Comparison of ENCODE assay signal across 1 fruit fly cellular context in genomic region chr3R:28570805-28571204, dm6.
TF ChIP-seq lines count a peak whose summit lies in the region.

No protein-coding gene starts in this region.

TF ChIP-seq in whole organism, embryonic, 481 proteins besides CTCF, POLR2A, EP300 and RAD21 (continued from another document):
- TF ChIP-seq ftz-f1 (GFP tag; optimal IDR thresholded peaks at IDR 0.05; lab: Kevin White, UChicago) = no peak
- TF ChIP-seq Abd-B (GFP tag; optimal IDR thresholded peaks at IDR 0.05; lab: Kevin White, UChicago) = no peak
- no peak for TF ChIP-seq CG4854 (GFP tag; optimal IDR thresholded peaks at IDR 0.05; lab: Kevin White, UChicago)
- no peak for TF ChIP-seq pnt (GFP tag; optimal IDR thresholded peaks at IDR 0.05; lab: Kevin White, UChicago)
- no peak for TF ChIP-seq br (optimal IDR thresholded peaks at IDR 0.05; lab: Kevin White, UChicago)
- no peak for TF ChIP-seq amos (GFP tag; IDR thresholded peaks at IDR 0.05; lab: Robert Waterston, UW; ENCODE audit: partially characterized antibody)
- no peak for TF ChIP-seq chm (GFP tag; IDR thresholded peaks at IDR 0.05; lab: Robert Waterston, UW)
- TF ChIP-seq jing (GFP tag; optimal IDR thresholded peaks at IDR 0.05; lab: Kevin White, UChicago) = no peak
- no peak for TF ChIP-seq Antp (GFP tag; optimal IDR thresholded peaks at IDR 0.05; lab: Kevin White, UChicago)
- TF ChIP-seq CG13775 (GFP tag; optimal IDR thresholded peaks at IDR 0.05; lab: Kevin White, UChicago) = no peak
- no peak for TF ChIP-seq Dref (GFP tag; IDR thresholded peaks at IDR 0.05; lab: Robert Waterston, UW)
- no peak for TF ChIP-seq Hr78 (GFP tag; optimal IDR thresholded peaks at IDR 0.05; lab: Kevin White, UChicago)
- TF ChIP-seq slbo (GFP tag; IDR thresholded peaks at IDR 0.05; lab: Robert Waterston, UW) = no peak
- TF ChIP-seq CG8281 (tag; optimal IDR thresholded peaks at IDR 0.05; lab: Kevin White, UChicago) = no peak
- TF ChIP-seq Dp (GFP tag; optimal IDR thresholded peaks at IDR 0.05; lab: Kevin White, UChicago) = no peak
- no peak for TF ChIP-seq CG13287 (GFP tag; IDR thresholded peaks at IDR 0.05; lab: Robert Waterston, UW; ENCODE audit: partially characterized antibody)
- no peak for TF ChIP-seq YL-1 (GFP tag; optimal IDR thresholded peaks at IDR 0.05; lab: Kevin White, UChicago)
- no peak for TF ChIP-seq CG10654 (GFP tag; optimal IDR thresholded peaks at IDR 0.05; lab: Kevin White, UChicago)
- TF ChIP-seq CG14710 (tag; optimal IDR thresholded peaks at IDR 0.05; lab: Kevin White, UChicago) = peak; percentile 34
- TF ChIP-seq CG3726 (GFP tag; IDR thresholded peaks at IDR 0.05; lab: Robert Waterston, UW) = no peak
- peak; percentile 41 for TF ChIP-seq CG11723 (GFP tag; optimal IDR thresholded peaks at IDR 0.05; lab: Kevin White, UChicago)
- peak; percentile 5 for TF ChIP-seq ac (GFP tag; optimal IDR thresholded peaks at IDR 0.05; lab: Kevin White, UChicago)
- no peak for TF ChIP-seq sug (tag; optimal IDR thresholded peaks at IDR 0.05; lab: Kevin White, UChicago)
- TF ChIP-seq ara (GFP tag; IDR thresholded peaks at IDR 0.05; lab: Robert Waterston, UW) = no peak
- peak; percentile 37 for TF ChIP-seq CG10431 (GFP tag; optimal IDR thresholded peaks at IDR 0.05; lab: Kevin White, UChicago)
- peak; percentile 67 for TF ChIP-seq sens (GFP tag; lab: Kevin White, UChicago)
- no peak for TF ChIP-seq gro (GFP tag; optimal IDR thresholded peaks at IDR 0.05; lab: Kevin White, UChicago)
- no peak for TF ChIP-seq CG14014 (GFP tag; IDR thresholded peaks at IDR 0.05; lab: Robert Waterston, UW)
- TF ChIP-seq lov (optimal IDR thresholded peaks at IDR 0.05; lab: Kevin White, UChicago) = no peak
- no peak for TF ChIP-seq lov (GFP tag; IDR thresholded peaks at IDR 0.05; lab: Robert Waterston, UW)
- TF ChIP-seq H2.0 (GFP tag; IDR thresholded peaks at IDR 0.05; lab: Robert Waterston, UW) = no peak
- no peak for TF ChIP-seq CG34224 (GFP tag; IDR thresholded peaks at IDR 0.05; lab: Robert Waterston, UW; ENCODE audit: partially characterized antibody)
- no peak for TF ChIP-seq CG7928 (GFP tag; optimal IDR thresholded peaks at IDR 0.05; lab: Kevin White, UChicago)
- TF ChIP-seq sob (GFP tag; IDR thresholded peaks at IDR 0.05; lab: Robert Waterston, UW) = no peak
- TF ChIP-seq hb (GFP tag; IDR thresholded peaks at IDR 0.05; lab: Robert Waterston, UW; ENCODE audit: partially characterized antibody) = no peak
- no peak for TF ChIP-seq Hr3 (GFP tag; optimal IDR thresholded peaks at IDR 0.05; lab: Kevin White, UChicago)
- TF ChIP-seq Hmr (GFP tag; optimal IDR thresholded peaks at IDR 0.05; lab: Kevin White, UChicago) = peak; percentile 68
- TF ChIP-seq CG18011 (GFP tag; optimal IDR thresholded peaks at IDR 0.05; lab: Kevin White, UChicago) = no peak
- no peak for TF ChIP-seq Six4 (GFP tag; optimal IDR thresholded peaks at IDR 0.05; lab: Kevin White, UChicago)
- TF ChIP-seq CG17328 (GFP tag; IDR thresholded peaks at IDR 0.05; lab: Robert Waterston, UW) = no peak
- TF ChIP-seq CG10209 (GFP tag; optimal IDR thresholded peaks at IDR 0.05; lab: Kevin White, UChicago) = peak; percentile 9
- TF ChIP-seq pb (GFP tag; optimal IDR thresholded peaks at IDR 0.05; lab: Kevin White, UChicago) = no peak
- TF ChIP-seq CG7357 (GFP tag; IDR thresholded peaks at IDR 0.05; lab: Robert Waterston, UW) = no peak
- TF ChIP-seq Nf-YA (GFP tag; IDR thresholded peaks at IDR 0.05; lab: Robert Waterston, UW) = no peak
- TF ChIP-seq nmo (GFP tag; optimal IDR thresholded peaks at IDR 0.05; lab: Kevin White, UChicago) = no peak
- TF ChIP-seq Usf (GFP tag; optimal IDR thresholded peaks at IDR 0.05; lab: Kevin White, UChicago) = no peak
- no peak for TF ChIP-seq onecut (GFP tag; IDR thresholded peaks at IDR 0.05; lab: Robert Waterston, UW)
- TF ChIP-seq MTF-1 (GFP tag; optimal IDR thresholded peaks at IDR 0.05; lab: Kevin White, UChicago; ENCODE audit: borderline replicate concordance) = peak; percentile 45
- TF ChIP-seq Drgx (GFP tag; IDR thresholded peaks at IDR 0.05; lab: Robert Waterston, UW) = no peak
- no peak for TF ChIP-seq CG12744 (GFP tag; optimal IDR thresholded peaks at IDR 0.05; lab: Kevin White, UChicago)
- no peak for TF ChIP-seq Lhr (GFP tag; optimal IDR thresholded peaks at IDR 0.05; lab: Kevin White, UChicago)
- peak; percentile 47 for TF ChIP-seq CG6254 (GFP tag; optimal IDR thresholded peaks at IDR 0.05; lab: Kevin White, UChicago)
- TF ChIP-seq gsb-n (tag; optimal IDR thresholded peaks at IDR 0.05; lab: Kevin White, UChicago) = peak; percentile 52
- TF ChIP-seq danr (GFP tag; IDR thresholded peaks at IDR 0.05; lab: Robert Waterston, UW) = no peak
- TF ChIP-seq CG7745 (tag; optimal IDR thresholded peaks at IDR 0.05; lab: Kevin White, UChicago) = no peak
- TF ChIP-seq CG33557 (GFP tag; optimal IDR thresholded peaks at IDR 0.05; lab: Kevin White, UChicago) = peak; percentile 50
- no peak for TF ChIP-seq gcm2 (GFP tag; optimal IDR thresholded peaks at IDR 0.05; lab: Kevin White, UChicago)
- no peak for TF ChIP-seq CG17802 (tag; optimal IDR thresholded peaks at IDR 0.05; lab: Kevin White, UChicago)
- TF ChIP-seq CG4360 (GFP tag; IDR thresholded peaks at IDR 0.05; lab: Robert Waterston, UW) = no peak
- no peak for TF ChIP-seq crp (GFP tag; optimal IDR thresholded peaks at IDR 0.05; lab: Kevin White, UChicago)
- TF ChIP-seq CG17829 (tag; optimal IDR thresholded peaks at IDR 0.05; lab: Kevin White, UChicago) = no peak
- TF ChIP-seq CG3847 (GFP tag; IDR thresholded peaks at IDR 0.05; lab: Robert Waterston, UW) = no peak
- TF ChIP-seq CG7839 (tag; optimal IDR thresholded peaks at IDR 0.05; lab: Kevin White, UChicago) = peak; percentile 26
- no peak for TF ChIP-seq Doc3 (GFP tag; IDR thresholded peaks at IDR 0.05; lab: Robert Waterston, UW; ENCODE audit: partially characterized antibody)
- no peak for TF ChIP-seq CG32767 (GFP tag; IDR thresholded peaks at IDR 0.05; lab: Robert Waterston, UW)
- TF ChIP-seq dimm (GFP tag; IDR thresholded peaks at IDR 0.05; lab: Robert Waterston, UW) = no peak
- TF ChIP-seq NfI (GFP tag; optimal IDR thresholded peaks at IDR 0.05; lab: Kevin White, UChicago) = no peak
- no peak for TF ChIP-seq croc (GFP tag; conservative IDR thresholded peaks at IDR 0.05; lab: Robert Waterston, UW)
- no peak for TF ChIP-seq z (GFP tag; IDR thresholded peaks at IDR 0.05; lab: Robert Waterston, UW)
- no peak for TF ChIP-seq CG43689 (GFP tag; IDR thresholded peaks at IDR 0.05; lab: Robert Waterston, UW)
- TF ChIP-seq tap (tag; optimal IDR thresholded peaks at IDR 0.05; lab: Kevin White, UChicago) = peak; percentile 14
- TF ChIP-seq CG17568 (GFP tag; optimal IDR thresholded peaks at IDR 0.05; lab: Kevin White, UChicago) = peak; percentile 70
- peak; percentile 2 for TF ChIP-seq CG5180 (GFP tag; optimal IDR thresholded peaks at IDR 0.05; lab: Kevin White, UChicago)
- no peak for TF ChIP-seq CG10462 (GFP tag; optimal IDR thresholded peaks at IDR 0.05; lab: Kevin White, UChicago)
- peak; percentile 38 for TF ChIP-seq CG7556 (GFP tag; optimal IDR thresholded peaks at IDR 0.05; lab: Kevin White, UChicago)
- TF ChIP-seq CG13894 (tag; optimal IDR thresholded peaks at IDR 0.05; lab: Kevin White, UChicago) = no peak
- TF ChIP-seq HLH3B (GFP tag; IDR thresholded peaks at IDR 0.05; lab: Robert Waterston, UW) = no peak
- no peak for TF ChIP-seq Atf3 (GFP tag; optimal IDR thresholded peaks at IDR 0.05; lab: Kevin White, UChicago)
